Worm (Caenorhabditis elegans): ENCODE results near the gene nep-25.

- TF ChIP-seq him-1 (tag; optimal IDR thresholded peaks at IDR 0.05) (no peak), W03F9.2 (tag; optimal IDR thresholded peaks at IDR 0.05) (no peak), dao-5 (tag; optimal IDR thresholded peaks at IDR 0.05) (no peak)
These were observed 32.1 kb downstream of the nep-25 start for ce11 chrII:5874130-5874529.

All from whole organism, L4/young adult.